Comparison of ENCODE assay signal across 1 fruit fly cellular context in the genomic region with DNA sequence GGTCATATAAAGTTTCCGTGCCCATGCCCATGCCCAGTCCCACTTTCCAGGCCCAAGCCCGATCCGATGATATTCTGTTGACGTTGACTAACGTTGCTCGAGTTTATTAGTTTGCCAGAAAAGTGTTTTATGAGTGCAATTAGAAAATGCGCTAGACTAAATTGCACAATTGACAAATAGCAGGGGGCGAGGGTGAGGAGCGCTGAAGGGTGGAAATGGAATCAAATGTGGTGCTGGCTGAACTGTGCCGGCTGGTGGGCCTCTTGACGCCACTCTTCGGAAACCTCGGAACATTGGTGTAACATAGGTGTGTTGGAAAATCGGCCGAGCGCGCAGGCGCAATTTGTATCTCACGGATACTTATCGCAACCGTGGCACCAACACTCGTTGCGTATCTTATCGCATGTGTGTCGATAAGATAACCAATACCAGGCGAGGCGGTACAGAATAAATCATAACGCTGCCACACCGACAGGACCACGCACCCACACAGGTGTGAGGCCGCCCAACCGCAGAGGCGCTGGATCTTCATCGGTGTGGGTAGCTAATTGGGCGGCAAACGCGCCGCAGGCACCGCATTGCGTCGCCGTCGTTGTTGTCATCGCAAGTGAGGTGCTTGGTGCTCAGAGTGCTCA.
A peak's percentile ranks its signal among the peaks of the same experiment; 100 is the strongest.
TF ChIP-seq lines count a peak whose summit lies in the region.

No protein-coding gene starts in this region.

TF ChIP-seq in whole organism, embryonic, 481 proteins besides CTCF, POLR2A, EP300 and RAD21 (continued from another document):
- TF ChIP-seq CG11504 (tag; optimal IDR thresholded peaks at IDR 0.05; lab: Kevin White, UChicago) = no peak
- peak; percentile 66 for TF ChIP-seq grn (GFP tag; optimal IDR thresholded peaks at IDR 0.05; lab: Kevin White, UChicago)
- TF ChIP-seq CG18262 (tag; optimal IDR thresholded peaks at IDR 0.05; lab: Kevin White, UChicago) = peak; percentile 0
- TF ChIP-seq Nf-YC (tag; optimal IDR thresholded peaks at IDR 0.05; lab: Kevin White, UChicago) = peak; percentile 91
- TF ChIP-seq ash1 (GFP tag; optimal IDR thresholded peaks at IDR 0.05; lab: Kevin White, UChicago) = peak; percentile 33
- no peak for TF ChIP-seq ssp (GFP tag; IDR thresholded peaks at IDR 0.05; lab: Robert Waterston, UW)
- no peak for TF ChIP-seq CG4820 (GFP tag; optimal IDR thresholded peaks at IDR 0.05; lab: Kevin White, UChicago)
- TF ChIP-seq lmd (GFP tag; IDR thresholded peaks at IDR 0.05; lab: Robert Waterston, UW) = no peak
- no peak for TF ChIP-seq Poxn (GFP tag; IDR thresholded peaks at IDR 0.05; lab: Robert Waterston, UW)
- TF ChIP-seq CG12219 (GFP tag; optimal IDR thresholded peaks at IDR 0.05; lab: Kevin White, UChicago) = peak; percentile 23
- TF ChIP-seq CG4617 (GFP tag; optimal IDR thresholded peaks at IDR 0.05; lab: Kevin White, UChicago; ENCODE audit: borderline replicate concordance) = no peak
- TF ChIP-seq CG16815 (GFP tag; optimal IDR thresholded peaks at IDR 0.05; lab: Kevin White, UChicago) = no peak
- no peak for TF ChIP-seq sr (GFP tag; IDR thresholded peaks at IDR 0.05; lab: Robert Waterston, UW)
- no peak for TF ChIP-seq CG14441 (GFP tag; IDR thresholded peaks at IDR 0.05; lab: Robert Waterston, UW)
- peak; percentile 29 for TF ChIP-seq HHEX (GFP tag; optimal IDR thresholded peaks at IDR 0.05; lab: Kevin White, UChicago)
- TF ChIP-seq CG10959 (GFP tag; IDR thresholded peaks at IDR 0.05; lab: Robert Waterston, UW) = no peak
- peak; percentile 20 for TF ChIP-seq Meics (GFP tag; optimal IDR thresholded peaks at IDR 0.05; lab: Kevin White, UChicago)
- TF ChIP-seq CG17912 (GFP tag; optimal IDR thresholded peaks at IDR 0.05; lab: Kevin White, UChicago) = peak; percentile 16
- TF ChIP-seq CG12744 (GFP tag; optimal IDR thresholded peaks at IDR 0.05; lab: Kevin White, UChicago) = no peak
- peak; percentile 4 for TF ChIP-seq corto (GFP tag; optimal IDR thresholded peaks at IDR 0.05; lab: Kevin White, UChicago)
- peak; percentile 30 for TF ChIP-seq salm (tag; optimal IDR thresholded peaks at IDR 0.05; lab: Kevin White, UChicago)
- TF ChIP-seq ttk (GFP tag; IDR thresholded peaks at IDR 0.05; lab: Robert Waterston, UW) = no peak
- no peak for TF ChIP-seq slou (GFP tag; optimal IDR thresholded peaks at IDR 0.05; lab: Kevin White, UChicago)
- no peak for TF ChIP-seq Abd-B (GFP tag; optimal IDR thresholded peaks at IDR 0.05; lab: Kevin White, UChicago)
- no peak for TF ChIP-seq E2f1 (GFP tag; IDR thresholded peaks at IDR 0.05; lab: Robert Waterston, UW)
- TF ChIP-seq kni (GFP tag; optimal IDR thresholded peaks at IDR 0.05; lab: Kevin White, UChicago) = no peak
- no peak for TF ChIP-seq CG2120 (GFP tag; optimal IDR thresholded peaks at IDR 0.05; lab: Kevin White, UChicago)
- TF ChIP-seq NK7.1 (GFP tag; optimal IDR thresholded peaks at IDR 0.05; lab: Kevin White, UChicago) = no peak
- no peak for TF ChIP-seq CG34422 (GFP tag; IDR thresholded peaks at IDR 0.05; lab: Robert Waterston, UW)
- TF ChIP-seq fd96Cb (tag; optimal IDR thresholded peaks at IDR 0.05; lab: Kevin White, UChicago) = no peak
- TF ChIP-seq HmgD (GFP tag; optimal IDR thresholded peaks at IDR 0.05; lab: Kevin White, UChicago) = no peak
- no peak for TF ChIP-seq CG5953 (GFP tag; IDR thresholded peaks at IDR 0.05; lab: Robert Waterston, UW)
- TF ChIP-seq ranshi (GFP tag; IDR thresholded peaks at IDR 0.05; lab: Robert Waterston, UW) = no peak
- no peak for TF ChIP-seq bbx (GFP tag; IDR thresholded peaks at IDR 0.05; lab: Robert Waterston, UW; ENCODE audit: partially characterized antibody)
- peak; percentile 70; the same call in 1 of the 2 replicates for TF ChIP-seq Adf1 (GFP tag; IDR thresholded peaks at IDR 0.05; lab: Robert Waterston, UW)
- TF ChIP-seq Dbx (GFP tag; IDR thresholded peaks at IDR 0.05; lab: Robert Waterston, UW) = peak; percentile 21; the same call in 1 of the 3 replicates
- TF ChIP-seq CG7987 (GFP tag; optimal IDR thresholded peaks at IDR 0.05; lab: Kevin White, UChicago) = peak; percentile 16
- TF ChIP-seq jing (GFP tag; optimal IDR thresholded peaks at IDR 0.05; lab: Kevin White, UChicago) = no peak
- peak in 1 of 2 experiments; percentile 43 for TF ChIP-seq Hr51 (GFP tag; optimal IDR thresholded peaks at IDR 0.05; lab: Kevin White, UChicago)
- TF ChIP-seq pfk (GFP tag; optimal IDR thresholded peaks at IDR 0.05; lab: Kevin White, UChicago) = no peak
- peak; percentile 2 for TF ChIP-seq PHDP (tag; optimal IDR thresholded peaks at IDR 0.05; lab: Kevin White, UChicago)
- no peak for TF ChIP-seq btn (GFP tag; optimal IDR thresholded peaks at IDR 0.05; lab: Kevin White, UChicago)
- no peak for TF ChIP-seq CG7928 (GFP tag; optimal IDR thresholded peaks at IDR 0.05; lab: Kevin White, UChicago)
- peak; percentile 39 for TF ChIP-seq wek (GFP tag; optimal IDR thresholded peaks at IDR 0.05; lab: Kevin White, UChicago)
- peak; percentile 73 for TF ChIP-seq crol (GFP tag; IDR thresholded peaks at IDR 0.05; lab: Robert Waterston, UW)
- no peak for TF ChIP-seq knrl (GFP tag; IDR thresholded peaks at IDR 0.05; lab: Robert Waterston, UW; ENCODE audit: partially characterized antibody)
- no peak for TF ChIP-seq onecut (GFP tag; IDR thresholded peaks at IDR 0.05; lab: Robert Waterston, UW)
- TF ChIP-seq CG7786 (GFP tag; optimal IDR thresholded peaks at IDR 0.05; lab: Kevin White, UChicago) = no peak
- peak; percentile 7 for TF ChIP-seq Fer3 (tag; optimal IDR thresholded peaks at IDR 0.05; lab: Kevin White, UChicago)
- TF ChIP-seq Spps (tag; optimal IDR thresholded peaks at IDR 0.05; lab: Kevin White, UChicago) = no peak
- TF ChIP-seq ci (GFP tag; IDR thresholded peaks at IDR 0.05; lab: Robert Waterston, UW) = no peak; the same call in 2 of the 3 replicates
- no peak for TF ChIP-seq chif (GFP tag; optimal IDR thresholded peaks at IDR 0.05; lab: Kevin White, UChicago)
- TF ChIP-seq dimm (GFP tag; IDR thresholded peaks at IDR 0.05; lab: Robert Waterston, UW) = no peak
- TF ChIP-seq CG15601 (tag; optimal IDR thresholded peaks at IDR 0.05; lab: Kevin White, UChicago) = peak; percentile 6
- no peak for TF ChIP-seq Sry-δ (GFP tag; optimal IDR thresholded peaks at IDR 0.05; lab: Kevin White, UChicago)
- TF ChIP-seq CG10209 (GFP tag; optimal IDR thresholded peaks at IDR 0.05; lab: Kevin White, UChicago) = no peak
- TF ChIP-seq cg (GFP tag; optimal IDR thresholded peaks at IDR 0.05; lab: Kevin White, UChicago) = peak; percentile 83
- no peak for TF ChIP-seq ara (GFP tag; IDR thresholded peaks at IDR 0.05; lab: Robert Waterston, UW)
- no peak for TF ChIP-seq Atf3 (GFP tag; optimal IDR thresholded peaks at IDR 0.05; lab: Kevin White, UChicago)
- peak; percentile 11 for TF ChIP-seq NfI (GFP tag; optimal IDR thresholded peaks at IDR 0.05; lab: Kevin White, UChicago)
- TF ChIP-seq Awh (GFP tag; IDR thresholded peaks at IDR 0.05; lab: Robert Waterston, UW) = no peak
- TF ChIP-seq al (GFP tag; IDR thresholded peaks at IDR 0.05; lab: Robert Waterston, UW) = no peak
- TF ChIP-seq Nf-YB (GFP tag; optimal IDR thresholded peaks at IDR 0.05; lab: Kevin White, UChicago) = peak; percentile 88
- peak; percentile 30 for TF ChIP-seq Sox100B (GFP tag; optimal IDR thresholded peaks at IDR 0.05; lab: Kevin White, UChicago)
- TF ChIP-seq bigmax (GFP tag; optimal IDR thresholded peaks at IDR 0.05; lab: Kevin White, UChicago) = no peak
- TF ChIP-seq BtbVII (GFP tag; optimal IDR thresholded peaks at IDR 0.05; lab: Kevin White, UChicago) = peak; percentile 46
- peak; percentile 90 for TF ChIP-seq Vsx1 (GFP tag; optimal IDR thresholded peaks at IDR 0.05; lab: Kevin White, UChicago)
- no peak for TF ChIP-seq Sin3A (optimal IDR thresholded peaks at IDR 0.05; lab: Kevin White, UChicago)
- no peak for TF ChIP-seq CG9876 (GFP tag; optimal IDR thresholded peaks at IDR 0.05; lab: Kevin White, UChicago)
- TF ChIP-seq Dll (GFP tag; IDR thresholded peaks at IDR 0.05; lab: Robert Waterston, UW; ENCODE audit: partially characterized antibody) = 0 out of 4 replicates have a peak, but pooled peaks have one; percentile 25
- TF ChIP-seq CG12659 (GFP tag; optimal IDR thresholded peaks at IDR 0.05; lab: Kevin White, UChicago) = peak; percentile 10
- TF ChIP-seq zen2 (GFP tag; IDR thresholded peaks at IDR 0.05; lab: Robert Waterston, UW; ENCODE audit: partially characterized antibody) = no peak
- no peak for TF ChIP-seq en (GFP tag; optimal IDR thresholded peaks at IDR 0.05; lab: Kevin White, UChicago)
- TF ChIP-seq tx (GFP tag; optimal IDR thresholded peaks at IDR 0.05; lab: Kevin White, UChicago) = no peak
- peak; percentile 70; the same call in 1 of the 3 replicates for TF ChIP-seq CG6175 (GFP tag; IDR thresholded peaks at IDR 0.05; lab: Robert Waterston, UW)
TF ChIP-seq in whole organism, embryonic: peak in this region for 85.
